Worm (Caenorhabditis elegans) whole organism, L1 larva: ENCODE results near the gene tmem-17.

ENCODE experiments used
- C16A3.4 ChIP-seq: fragments of 150-350 bp; optimal IDR thresholded peaks from 2 replicates; lab custom pipeline; 2014; ENCODE audit warnings: missing biosample characterization, missing genetic modification characterization
- Y116A8C.19 ChIP-seq: sonication (generic microtip); optimal IDR thresholded peaks from 2 replicates; lab custom pipeline; 2016; ENCODE audit warnings: missing compliant biosample characterization, missing genetic modification characterization, borderline replicate concordance
- aha-1 ChIP-seq: fragments of 150-350 bp; optimal IDR thresholded peaks from 2 replicates; lab custom pipeline; 2014; ENCODE audit warnings: missing biosample characterization, missing genetic modification characterization
- blmp-1 ChIP-seq: fragments of 150-350 bp; optimal IDR thresholded peaks from 2 replicates; lab custom pipeline; 2014; ENCODE audit warnings: missing biosample characterization, missing genetic modification characterization
- ceh-82 ChIP-seq, 3 experiments: fragments of 150-350 bp in 1 of 3; sonication (generic microtip) in 2 of 3; optimal IDR thresholded peaks; 2 replicates each; lab custom pipeline; 2014 to 2017; ENCODE audit warnings: missing biosample characterization in 3 of 3, missing genetic modification characterization in 3 of 3
- ces-1 ChIP-seq: fragments of 150-350 bp; optimal IDR thresholded peaks from 2 replicates; lab custom pipeline; 2014; ENCODE audit warnings: missing biosample characterization, missing genetic modification reagents, missing genetic modification characterization
- dsc-1 ChIP-seq: sonication (generic microtip); optimal IDR thresholded peaks from 2 replicates; lab custom pipeline; 2016; ENCODE audit warnings: mild to moderate bottlenecking, missing genetic modification characterization, missing compliant biosample characterization
- elt-2 ChIP-seq: sonication (generic microtip); optimal IDR thresholded peaks from 2 replicates; lab custom pipeline; 2016; ENCODE audit warnings: missing genetic modification characterization, mild to moderate bottlenecking, inconsistent platforms, missing compliant biosample characterization, missing genetic modification reagents
- fkh-8 ChIP-seq: sonication (generic microtip); optimal IDR thresholded peaks from 2 replicates; lab custom pipeline; 2016; ENCODE audit warnings: mild to moderate bottlenecking, missing genetic modification characterization, missing compliant biosample characterization
- hpl-2 ChIP-seq: fragments of 150-350 bp; optimal IDR thresholded peaks from 2 replicates; lab custom pipeline; 2014; ENCODE audit warnings: missing biosample characterization, missing genetic modification reagents, missing genetic modification characterization
- irx-1 ChIP-seq: sonication (generic microtip); optimal IDR thresholded peaks from 2 replicates; lab custom pipeline; 2016; ENCODE audit warnings: missing genetic modification characterization, missing compliant biosample characterization
- isw-1 ChIP-seq: fragments of 200-800 bp; sonication (Bioruptor generic); IDR thresholded peaks from 2 replicates; pipeline ENCODE4 v1.3.6; 2022; ENCODE audit warnings: missing genetic modification characterization, missing compliant biosample characterization
- jun-1 ChIP-seq: fragments of 150-350 bp; optimal IDR thresholded peaks from 2 replicates; lab custom pipeline; 2014; ENCODE audit warnings: missing biosample characterization, missing genetic modification reagents, missing genetic modification characterization
- lin-14 ChIP-seq: fragments of 200-800 bp; sonication (Bioruptor generic); optimal IDR thresholded peaks from 2 replicates; lab custom pipeline; 2018; ENCODE audit warnings: mild to moderate bottlenecking, missing genetic modification characterization, moderate library complexity, missing compliant biosample characterization
- lin-15B ChIP-seq: fragments of 150-350 bp; sonication (generic microtip); optimal IDR thresholded peaks from 3 replicates; lab custom pipeline; 2014; ENCODE audit warnings: missing biosample characterization, missing genetic modification characterization
- lin-35 ChIP-seq, 2 experiments: fragments of 150-350 bp; optimal IDR thresholded peaks; 2 replicates each; lab custom pipeline; 2014; ENCODE audit warnings: missing biosample characterization in 2 of 2, missing genetic modification characterization in 2 of 2, missing genetic modification reagents in 2 of 2
- lsy-2 ChIP-seq, 2 experiments: fragments of 150-350 bp; optimal IDR thresholded peaks; 2 replicates each; lab custom pipeline; 2014; ENCODE audit warnings: missing biosample characterization in 2 of 2, missing genetic modification characterization in 2 of 2
- mdl-1 ChIP-seq, 2 experiments: fragments of 150-350 bp; optimal IDR thresholded peaks; 2 replicates each; lab custom pipeline; 2014 to 2017; ENCODE audit warnings: missing biosample characterization in 2 of 2, missing genetic modification characterization in 2 of 2, inconsistent platforms in 1 of 2
- mef-2 ChIP-seq: fragments of 150-350 bp; optimal IDR thresholded peaks from 2 replicates; lab custom pipeline; 2014; ENCODE audit warnings: missing biosample characterization, missing genetic modification characterization
- mep-1 ChIP-seq: fragments of 150-350 bp; optimal IDR thresholded peaks from 2 replicates; lab custom pipeline; 2014; ENCODE audit warnings: missing biosample characterization, missing genetic modification characterization
- nhr-11 ChIP-seq: fragments of 150-350 bp; optimal IDR thresholded peaks from 2 replicates; lab custom pipeline; 2014; ENCODE audit warnings: missing biosample characterization, missing genetic modification characterization
- nhr-20 ChIP-seq: sonication (generic microtip); optimal IDR thresholded peaks from 2 replicates; lab custom pipeline; 2016; ENCODE audit warnings: mild to moderate bottlenecking, missing genetic modification characterization, missing compliant biosample characterization
- nhr-28 ChIP-seq: fragments of 150-350 bp; optimal IDR thresholded peaks from 2 replicates; lab custom pipeline; 2014; ENCODE audit warnings: missing biosample characterization, missing genetic modification characterization
- nhr-47 ChIP-seq: sonication (generic microtip); optimal IDR thresholded peaks from 2 replicates; lab custom pipeline; 2016; ENCODE audit warnings: mild to moderate bottlenecking, missing genetic modification characterization, moderate library complexity, missing compliant biosample characterization
- nhr-71 ChIP-seq: sonication (generic microtip); optimal IDR thresholded peaks from 2 replicates; lab custom pipeline; 2016; ENCODE audit warnings: mild to moderate bottlenecking, missing genetic modification characterization, moderate library complexity, missing compliant biosample characterization
- nhr-76 ChIP-seq: sonication (generic microtip); optimal IDR thresholded peaks from 2 replicates; lab custom pipeline; 2017; ENCODE audit warnings: missing biosample characterization, missing genetic modification characterization
- nhr-84 ChIP-seq: sonication (generic microtip); optimal IDR thresholded peaks from 2 replicates; lab custom pipeline; 2017; ENCODE audit warnings: missing biosample characterization, missing genetic modification characterization
- nhr-90 ChIP-seq: sonication (generic microtip); optimal IDR thresholded peaks from 2 replicates; lab custom pipeline; 2016; ENCODE audit warnings: mild to moderate bottlenecking, missing genetic modification characterization, missing compliant biosample characterization; ENCODE audit not compliant: poor library complexity
- pag-3 ChIP-seq: sonication (generic microtip); optimal IDR thresholded peaks from 2 replicates; lab custom pipeline; 2017; ENCODE audit warnings: missing genetic modification characterization, mild to moderate bottlenecking, missing compliant biosample characterization, antibody characterized with exemption, borderline replicate concordance; ENCODE audit not compliant: insufficient read depth
- snpc-4 ChIP-seq: fragments of 150-350 bp; optimal IDR thresholded peaks from 2 replicates; lab custom pipeline; 2014; ENCODE audit warnings: missing biosample characterization, missing genetic modification characterization
- sptf-1 ChIP-seq: fragments of 150-350 bp; optimal IDR thresholded peaks from 2 replicates; lab custom pipeline; 2014; ENCODE audit warnings: missing biosample characterization, missing genetic modification characterization
- swsn-7 ChIP-seq: sonication (generic microtip); optimal IDR thresholded peaks from 2 replicates; lab custom pipeline; 2016; ENCODE audit warnings: missing genetic modification characterization, missing compliant biosample characterization
- unc-130 ChIP-seq: fragments of 150-350 bp; optimal IDR thresholded peaks from 2 replicates; lab custom pipeline; 2017; ENCODE audit warnings: missing biosample characterization, missing genetic modification characterization, inconsistent platforms
- unc-30 ChIP-seq: sonication (generic microtip); optimal IDR thresholded peaks from 2 replicates; lab custom pipeline; 2017; ENCODE audit warnings: missing biosample characterization, missing genetic modification characterization
- unc-62 ChIP-seq: fragments of 150-350 bp; optimal IDR thresholded peaks from 2 replicates; lab custom pipeline; 2014; ENCODE audit warnings: missing biosample characterization, missing genetic modification reagents, missing genetic modification characterization
- vab-15 ChIP-seq: sonication (generic microtip); optimal IDR thresholded peaks from 2 replicates; lab custom pipeline; 2017; ENCODE audit warnings: missing genotype, mild to moderate bottlenecking, missing genetic modification characterization, missing compliant biosample characterization

tmem-17 gene

ce11 chrIII:7106854-7107253 lies 36.8 kb downstream of the tmem-17 start:
- TF ChIP-seq mef-2 (tag; lab: Kevin White, UChicago) (no peak), unc-130 (tag; lab: Kevin White, UChicago) (no peak), elt-2 (tag; lab: Kevin White, UChicago) (peak; percentile 48), snpc-4 (tag; lab: Kevin White, UChicago) (no peak), lin-15B (no peak)

ce11 chrIII:7107965-7108364 lies 37.9 kb downstream of the tmem-17 start, which contains the start of gene odd-1:
Gene odd-1 (plus strand): TSS chrIII:7108313.
- TF ChIP-seq elt-2 (tag; lab: Kevin White, UChicago), result peak; percentile 7
- TF ChIP-seq hpl-2 (GFP tag; lab: Kevin White, UChicago), result no peak

ce11 chrIII:7111793-7112192 lies 41.7 kb downstream of the tmem-17 start, which contains the start of gene B0280.7:
Gene B0280.7 (minus strand): TSS chrIII:7111893.
- TF ChIP-seq aha-1 (tag; lab: Kevin White, UChicago), result no peak
- no peak for TF ChIP-seq mep-1 (tag; lab: Kevin White, UChicago)
- TF ChIP-seq unc-130 (tag; lab: Kevin White, UChicago), result no peak
- TF ChIP-seq nhr-84 (tag; lab: Kevin White, UChicago), result no peak
- TF ChIP-seq unc-30 (tag; lab: Kevin White, UChicago), result no peak
- TF ChIP-seq unc-62, result no peak
- TF ChIP-seq blmp-1 (tag; lab: Kevin White, UChicago), result no peak
- no peak for TF ChIP-seq nhr-90
- no peak for TF ChIP-seq ces-1 (GFP tag; lab: Kevin White, UChicago)
- no peak for TF ChIP-seq pag-3 (tag; lab: Kevin White, UChicago)
- TF ChIP-seq elt-2 (tag; lab: Kevin White, UChicago), result no peak
- no peak for TF ChIP-seq sptf-1
- TF ChIP-seq isw-1 (GFP tag; lab: Robert Waterston, UW), result no peak
- TF ChIP-seq dsc-1 (tag; lab: Kevin White, UChicago), result no peak
- TF ChIP-seq nhr-47 (tag; lab: Kevin White, UChicago), result no peak
- TF ChIP-seq ceh-82 (tag; optimal IDR thresholded peaks at IDR 0.05; lab: Kevin White, UChicago), result no peak
- TF ChIP-seq Y116A8C.19 (tag; lab: Kevin White, UChicago), result no peak
- no peak for TF ChIP-seq fkh-8
- no peak for TF ChIP-seq nhr-76

- TF ChIP-seq C16A3.4 (tag; lab: Kevin White, UChicago) (no peak), hpl-2 (GFP tag; lab: Kevin White, UChicago) (no peak), lin-35 (GFP tag; optimal IDR thresholded peaks at IDR 0.05; lab: Kevin White, UChicago) (no peak), pag-3 (tag; lab: Kevin White, UChicago) (no peak), nhr-28 (no peak), nhr-47 (tag; lab: Kevin White, UChicago) (no peak), jun-1 (no peak), vab-15 (tag; lab: Kevin White, UChicago) (no peak), irx-1 (tag; lab: Kevin White, UChicago) (no peak), mdl-1 (tag; optimal IDR thresholded peaks at IDR 0.05; lab: Kevin White, UChicago) (no peak), lsy-2 (tag; optimal IDR thresholded peaks at IDR 0.05; lab: Kevin White, UChicago) (no peak), ces-1 (GFP tag; lab: Kevin White, UChicago) (no peak)
Measured at ce11 chrIII:7112285-7112684, 42.2 kb downstream of the tmem-17 start.

- TF ChIP-seq swsn-7 (peak; percentile 41), snpc-4 (tag; lab: Kevin White, UChicago) (no peak), fkh-8 (peak; percentile 71), nhr-47 (tag; lab: Kevin White, UChicago) (peak; percentile 74), nhr-20 (tag; lab: Kevin White, UChicago) (peak; percentile 0), lin-14 (GFP tag; lab: Kevin White, UChicago) (peak; percentile 40), nhr-11 (peak; percentile 48), nhr-84 (tag; lab: Kevin White, UChicago) (no peak), nhr-71 (tag; lab: Kevin White, UChicago) (peak; percentile 74), lsy-2 (tag; optimal IDR thresholded peaks at IDR 0.05; lab: Kevin White, UChicago) (peak in 1 of 2 experiments; percentile 46)
- TF ChIP-seq, all 84 proteins: peak for 8
Measured at ce11 chrIII:7114952-7115488, 44.9 kb downstream of the tmem-17 start, which contains the start of gene nhr-10. Gene nhr-10 (minus strand): TSS chrIII:7115438.
